Fruit fly (Drosophila melanogaster): ENCODE data around the gene PIG-B.

Gene PIG-B

DNA sequence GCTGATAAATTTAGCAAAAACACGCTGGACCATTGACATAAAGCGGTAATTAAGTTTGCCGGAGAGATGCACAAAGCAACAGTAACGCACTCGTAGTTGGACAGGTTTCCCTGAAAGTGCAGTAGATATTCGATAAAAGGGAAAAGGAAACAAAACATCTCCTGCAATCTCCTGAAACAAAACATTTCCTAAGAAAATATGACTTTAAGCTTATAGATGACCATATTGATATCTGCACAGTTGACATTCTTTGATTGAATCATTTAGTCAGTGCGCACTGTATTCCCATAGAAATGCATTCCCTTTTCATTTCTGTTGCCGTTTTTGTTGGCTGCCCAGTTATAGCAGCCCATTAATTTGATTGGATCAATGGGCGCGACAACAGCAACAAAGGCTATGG, 41.8 kb downstream of the PIG-B start (continued):
- TF ChIP-seq Smox (GFP tag; optimal IDR thresholded peaks at IDR 0.05) (peak; percentile 42), eg (GFP tag; IDR thresholded peaks at IDR 0.05) (peak; percentile 61), CG10669 (GFP tag; optimal IDR thresholded peaks at IDR 0.05) (peak; percentile 59), Ets96B (tag; optimal IDR thresholded peaks at IDR 0.05) (peak; percentile 22), CG9139 (GFP tag; optimal IDR thresholded peaks at IDR 0.05) (peak; percentile 38), CG10631 (GFP tag; optimal IDR thresholded peaks at IDR 0.05) (peak; percentile 78), CG6854 (GFP tag; optimal IDR thresholded peaks at IDR 0.05) (no peak), esn (GFP tag; optimal IDR thresholded peaks at IDR 0.05) (peak; percentile 42), CG6792 (GFP tag; optimal IDR thresholded peaks at IDR 0.05) (peak; percentile 78), CG8319 (GFP tag; optimal IDR thresholded peaks at IDR 0.05) (peak; percentile 23), CG11294 (GFP tag; IDR thresholded peaks at IDR 0.05) (0 out of 2 replicates have a peak, but pooled peaks have one; percentile 17), Eip75B (GFP tag; optimal IDR thresholded peaks at IDR 0.05) (peak; percentile 62), topi (GFP tag; optimal IDR thresholded peaks at IDR 0.05) (peak; percentile 13)

DNA sequence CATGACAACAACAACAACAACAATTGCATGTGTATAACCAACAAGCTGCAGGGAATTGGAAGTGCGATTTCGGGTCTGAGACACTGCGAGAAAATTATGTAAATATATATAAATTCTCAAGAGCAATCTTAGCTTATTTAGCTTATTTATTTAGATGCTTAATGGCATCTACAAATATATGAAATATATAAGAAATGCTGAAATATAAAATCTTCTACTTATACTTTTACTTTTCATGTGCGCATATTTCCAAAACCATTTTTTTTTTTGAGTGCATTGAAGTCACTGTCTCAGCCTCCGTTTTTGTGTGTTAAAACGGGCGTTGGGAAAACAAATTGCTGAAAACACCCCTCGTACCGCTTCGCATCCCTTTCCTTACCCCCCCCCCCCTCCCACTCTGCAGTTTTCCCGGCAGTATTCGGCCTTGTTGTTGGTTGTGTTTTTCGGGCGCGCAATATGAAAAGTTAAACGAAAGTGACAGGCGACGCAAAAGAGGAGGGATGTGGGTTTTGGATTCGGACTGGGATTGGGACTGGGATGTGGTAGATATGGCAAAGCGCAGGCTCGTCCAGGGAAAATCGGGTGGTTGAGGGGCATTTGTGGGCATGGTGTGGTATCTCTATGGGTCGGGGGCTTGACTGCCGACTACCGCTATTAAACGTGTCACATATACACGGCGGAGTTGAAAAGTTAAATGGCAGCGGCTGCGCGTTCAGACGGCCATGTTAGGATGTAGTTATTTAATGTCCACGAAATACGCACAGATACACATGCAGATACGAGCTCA, 44.3 kb downstream of the PIG-B start:
- TF ChIP-seq CG34406 (GFP tag; optimal IDR thresholded peaks at IDR 0.05) = peak; percentile 6
- TF ChIP-seq CG7368 (GFP tag; optimal IDR thresholded peaks at IDR 0.05) = no peak
- no peak for TF ChIP-seq CG4318 (GFP tag; optimal IDR thresholded peaks at IDR 0.05)
- TF ChIP-seq CG8119 (GFP tag; IDR thresholded peaks at IDR 0.05) = peak; percentile 37; the same call in 1 of the 3 replicates
- TF ChIP-seq svp (GFP tag) = peak; percentile 57
- no peak for TF ChIP-seq Ets96B (tag; optimal IDR thresholded peaks at IDR 0.05)
- TF ChIP-seq Sox15 (GFP tag; optimal IDR thresholded peaks at IDR 0.05) = no peak
- TF ChIP-seq CG6854 (GFP tag; optimal IDR thresholded peaks at IDR 0.05) = no peak
- no peak for TF ChIP-seq Eip75B (GFP tag; optimal IDR thresholded peaks at IDR 0.05)
- no peak for TF ChIP-seq fkh (GFP tag; optimal IDR thresholded peaks at IDR 0.05)
- TF ChIP-seq ss (GFP tag; optimal IDR thresholded peaks at IDR 0.05) = no peak
- no peak for TF ChIP-seq CG6808 (GFP tag; optimal IDR thresholded peaks at IDR 0.05)
- TF ChIP-seq dsx (GFP tag; optimal IDR thresholded peaks at IDR 0.05; ENCODE audit: poor library complexity, severe bottlenecking) = no peak
- peak; percentile 69 for TF ChIP-seq Eip78C (GFP tag)
- no peak for TF ChIP-seq salr (GFP tag; optimal IDR thresholded peaks at IDR 0.05)
- TF ChIP-seq spab (GFP tag; optimal IDR thresholded peaks at IDR 0.05) = no peak
- TF ChIP-seq CG3919 (GFP tag; optimal IDR thresholded peaks at IDR 0.05) = no peak
- TF ChIP-seq eg (GFP tag; IDR thresholded peaks at IDR 0.05) = peak; percentile 49; the same call in 1 of the 3 replicates
- peak; percentile 26 for TF ChIP-seq achi (GFP tag; optimal IDR thresholded peaks at IDR 0.05)
- no peak for TF ChIP-seq Blimp-1 (GFP tag; optimal IDR thresholded peaks at IDR 0.05)
- TF ChIP-seq vri (GFP tag; optimal IDR thresholded peaks at IDR 0.05) = no peak
- no peak for TF ChIP-seq CG9139 (GFP tag; optimal IDR thresholded peaks at IDR 0.05)
- peak; percentile 17 for TF ChIP-seq CG10631 (GFP tag; optimal IDR thresholded peaks at IDR 0.05)
- TF ChIP-seq CG31627 (GFP tag; optimal IDR thresholded peaks at IDR 0.05) = peak; percentile 2
- peak; percentile 22 for TF ChIP-seq Hr4 (GFP tag; optimal IDR thresholded peaks at IDR 0.05)
- TF ChIP-seq Lpt (GFP tag; optimal IDR thresholded peaks at IDR 0.05) = no peak
- TF ChIP-seq Hr38 (GFP tag; optimal IDR thresholded peaks at IDR 0.05) = no peak
- no peak for TF ChIP-seq CG10669 (GFP tag; optimal IDR thresholded peaks at IDR 0.05)
- peak; percentile 17 for TF ChIP-seq OdsH (GFP tag; optimal IDR thresholded peaks at IDR 0.05)
- TF ChIP-seq pdm3 (GFP tag; optimal IDR thresholded peaks at IDR 0.05) = no peak
- TF ChIP-seq esn (GFP tag; optimal IDR thresholded peaks at IDR 0.05) = peak; percentile 12
- peak; percentile 33 for TF ChIP-seq CG32006 (GFP tag; optimal IDR thresholded peaks at IDR 0.05)
- TF ChIP-seq CG6792 (GFP tag; optimal IDR thresholded peaks at IDR 0.05) = no peak
- TF ChIP-seq acj6 (GFP tag; optimal IDR thresholded peaks at IDR 0.05) = no peak
- TF ChIP-seq cyc (GFP tag; optimal IDR thresholded peaks at IDR 0.05) = no peak
- no peak for TF ChIP-seq CG11902 (GFP tag; optimal IDR thresholded peaks at IDR 0.05)
- TF ChIP-seq CG3032 (tag; optimal IDR thresholded peaks at IDR 0.05) = no peak
- no peak for TF ChIP-seq Smox (GFP tag; optimal IDR thresholded peaks at IDR 0.05)
- no peak for TF ChIP-seq CG1621 (tag; optimal IDR thresholded peaks at IDR 0.05)
- no peak for TF ChIP-seq fd59A (GFP tag; optimal IDR thresholded peaks at IDR 0.05)
- peak; percentile 62 for TF ChIP-seq CG15336 (GFP tag; IDR thresholded peaks at IDR 0.05)
- no peak for TF ChIP-seq Eip93F (GFP tag; optimal IDR thresholded peaks at IDR 0.05)
- no peak for TF ChIP-seq Hr39 (GFP tag; optimal IDR thresholded peaks at IDR 0.05)
